Worm (Caenorhabditis elegans) whole organism, L2 larva: Measurements from ENCODE around the gene flr-4.

Experiments
- Y55F3AM.14 ChIP-seq: fragments of 200-800 bp; sonication (Bioruptor generic); optimal IDR thresholded peaks from 2 replicates; lab custom pipeline; 2018; ENCODE audit warnings: mild to moderate bottlenecking, missing genetic modification characterization, missing compliant biosample characterization
- alr-1 ChIP-seq: fragments of 150-350 bp; optimal IDR thresholded peaks from 2 replicates; lab custom pipeline; 2014; ENCODE audit warnings: missing biosample characterization, missing genetic modification characterization
- ama-1 ChIP-seq: fragments of 150-350 bp; optimal IDR thresholded peaks from 2 replicates; lab custom pipeline; 2018; ENCODE audit warnings: inconsistent platforms
- ceh-82 ChIP-seq: fragments of 150-350 bp; optimal IDR thresholded peaks from 2 replicates; lab custom pipeline; 2014; ENCODE audit warnings: missing biosample characterization, missing genetic modification characterization
- elt-3 ChIP-seq: sonication (generic microtip); optimal IDR thresholded peaks from 2 replicates; lab custom pipeline; 2017; ENCODE audit warnings: missing biosample characterization, missing genetic modification characterization
- gmeb-1 ChIP-seq: fragments of 150-350 bp; optimal IDR thresholded peaks from 2 replicates; lab custom pipeline; 2014; ENCODE audit warnings: missing biosample characterization, missing genetic modification characterization
- lin-39 ChIP-seq: fragments of 150-350 bp; optimal IDR thresholded peaks from 2 replicates; lab custom pipeline; 2014; ENCODE audit warnings: missing biosample characterization, missing genetic modification reagents, missing genetic modification characterization
- nhr-11 ChIP-seq: fragments of 150-350 bp; optimal IDR thresholded peaks from 2 replicates; lab custom pipeline; 2014; ENCODE audit warnings: missing biosample characterization, missing genetic modification characterization
- nhr-23 ChIP-seq: fragments of 150-350 bp; optimal IDR thresholded peaks from 2 replicates; lab custom pipeline; 2014; ENCODE audit warnings: missing biosample characterization, missing genetic modification reagents, missing genetic modification characterization
- snpc-4 ChIP-seq: fragments of 150-350 bp; optimal IDR thresholded peaks from 2 replicates; lab custom pipeline; 2014; ENCODE audit warnings: missing biosample characterization, missing genetic modification characterization
- unc-39 ChIP-seq: fragments of 150-350 bp; optimal IDR thresholded peaks from 2 replicates; lab custom pipeline; 2014; ENCODE audit warnings: missing biosample characterization, missing genetic modification characterization

- TF ChIP-seq elt-3 (tag; lab: Kevin White, UChicago) (no peak), Y55F3AM.14 (GFP tag; lab: Kevin White, UChicago) (no peak), ama-1 (lab: Kevin White, UChicago) (peak; percentile 90), snpc-4 (tag; lab: Kevin White, UChicago) (no peak), lin-39 (no peak), nhr-11 (tag; lab: Kevin White, UChicago) (no peak), nhr-23 (tag; lab: Kevin White, UChicago) (no peak), ceh-82 (tag; lab: Kevin White, UChicago) (no peak), alr-1 (tag; lab: Kevin White, UChicago) (no peak), unc-39 (no peak), gmeb-1 (tag; lab: Kevin White, UChicago) (peak; percentile 5)
Measured at ce11 chrX:15077597-15078261, 11.5 kb upstream of the flr-4 start, which contains the start of the genes H40L08.8, H40L08.2 and H40L08.7.
